Fruit fly (Drosophila melanogaster) whole organism, embryonic: ENCODE measurements around the gene cv-c.

Experiments used
- Atf-2 ChIP-seq: fragments of 200-800 bp; sonication (Bioruptor generic); optimal IDR thresholded peaks from 2 replicates; lab custom pipeline; 2016; ENCODE audit warnings: missing biosample characterization, missing genetic modification characterization
- Atf3 ChIP-seq: fragments of 200-800 bp; sonication (Bioruptor generic); optimal IDR thresholded peaks from 3 replicates; lab custom pipeline; 2016; ENCODE audit warnings: missing biosample characterization, missing genetic modification characterization
- B-H2 ChIP-seq: fragments of 200-800 bp; sonication (Bioruptor generic); optimal IDR thresholded peaks from 2 replicates; lab custom pipeline; 2018; ENCODE audit warnings: missing biosample characterization, mild to moderate bottlenecking, missing genetic modification characterization
- CG10366 ChIP-seq: fragments of 200-800 bp; sonication (Bioruptor generic); IDR thresholded peaks from 2 replicates; pipeline ENCODE4 v1.3.6; 2022; ENCODE audit warnings: missing biosample characterization, missing genetic modification characterization
- CG11398 ChIP-seq: fragments of 200-800 bp; sonication (Bioruptor generic); optimal IDR thresholded peaks from 2 replicates; lab custom pipeline; 2016; ENCODE audit warnings: missing biosample characterization, missing genetic modification characterization
- CG13123 ChIP-seq: fragments of 200-800 bp; sonication (Bioruptor generic); optimal IDR thresholded peaks from 2 replicates; lab custom pipeline; 2016; ENCODE audit warnings: missing biosample characterization, missing genetic modification characterization
- CG15601 ChIP-seq: fragments of 200-800 bp; sonication (Bioruptor generic); optimal IDR thresholded peaks from 3 replicates; lab custom pipeline; 2019; ENCODE audit warnings: missing biosample characterization, mild to moderate bottlenecking, missing genetic modification characterization, moderate library complexity
- CG15696 ChIP-seq: fragments of 200-800 bp; sonication (Bioruptor generic); optimal IDR thresholded peaks from 2 replicates; lab custom pipeline; 2019; ENCODE audit warnings: missing biosample characterization, mild to moderate bottlenecking, missing genetic modification characterization, moderate library complexity
- CG1647 ChIP-seq: fragments of 200-800 bp; sonication (Bioruptor generic); optimal IDR thresholded peaks from 3 replicates; lab custom pipeline; 2016; ENCODE audit warnings: missing biosample characterization, missing genetic modification characterization
- CG16779 ChIP-seq: fragments of 200-800 bp; sonication (Bioruptor generic); IDR thresholded peaks from 2 replicates; pipeline ENCODE4 v1.3.6; 2022; ENCODE audit warnings: missing biosample characterization, missing genetic modification characterization
- CG16813 ChIP-seq: fragments of 200-800 bp; sonication (Bioruptor generic); IDR thresholded peaks from 3 replicates; pipeline ENCODE4 v1.3.6; 2022; ENCODE audit warnings: missing biosample characterization, missing genetic modification characterization; ENCODE audit not compliant: partially characterized antibody
- CG18262 ChIP-seq: fragments of 200-800 bp; optimal IDR thresholded peaks from 3 replicates; lab custom pipeline; 2019; ENCODE audit warnings: missing biosample characterization, mild to moderate bottlenecking, missing genetic modification characterization, moderate library complexity
- CG18599 ChIP-seq: fragments of 200-800 bp; sonication (Bioruptor generic); optimal IDR thresholded peaks from 3 replicates; lab custom pipeline; 2017; ENCODE audit warnings: missing biosample characterization, missing genetic modification characterization, mild to moderate bottlenecking, moderate library complexity, missing genetic modification reagents
- CG2120 ChIP-seq: fragments of 200-800 bp; sonication (Bioruptor generic); optimal IDR thresholded peaks from 3 replicates; lab custom pipeline; 2016; ENCODE audit warnings: missing biosample characterization, missing genetic modification characterization
- CG42726 ChIP-seq: fragments of 200-800 bp; sonication (Bioruptor generic); IDR thresholded peaks from 2 replicates; pipeline ENCODE4 v1.3.6; 2022; ENCODE audit warnings: missing biosample characterization, missing genetic modification characterization; ENCODE audit not compliant: partially characterized antibody
- CG5180 ChIP-seq: fragments of 200-800 bp; sonication (Bioruptor generic); optimal IDR thresholded peaks from 3 replicates; lab custom pipeline; 2017; ENCODE audit warnings: missing biosample characterization, missing genetic modification characterization, mild to moderate bottlenecking, moderate library complexity, missing genetic modification reagents
- CG5245 ChIP-seq: fragments of 200-800 bp; sonication (Bioruptor generic); optimal IDR thresholded peaks from 3 replicates; lab custom pipeline; 2016; ENCODE audit warnings: missing biosample characterization, missing genetic modification characterization
- CG6689 ChIP-seq: fragments of 200-800 bp; sonication (Bioruptor generic); IDR thresholded peaks from 2 replicates; pipeline ENCODE4 v1.3.6; 2022; ENCODE audit warnings: missing biosample characterization, missing genetic modification characterization
- CG6813 ChIP-seq: fragments of 200-800 bp; sonication (Bioruptor generic); optimal IDR thresholded peaks from 2 replicates; lab custom pipeline; 2017; ENCODE audit warnings: missing biosample characterization, missing genetic modification characterization, mild to moderate bottlenecking, moderate library complexity, missing genetic modification reagents
- CG9876 ChIP-seq: fragments of 200-800 bp; sonication (Bioruptor generic); optimal IDR thresholded peaks from 2 replicates; lab custom pipeline; 2016; ENCODE audit warnings: missing biosample characterization, missing genetic modification characterization
- CrebB ChIP-seq: fragments of 200-800 bp; sonication (Bioruptor generic); optimal IDR thresholded peaks from 3 replicates; lab custom pipeline; 2018; ENCODE audit warnings: missing biosample characterization, mild to moderate bottlenecking, missing genetic modification characterization
- Dad ChIP-seq: fragments of 200-800 bp; sonication (Bioruptor generic); optimal IDR thresholded peaks from 3 replicates; lab custom pipeline; 2016; ENCODE audit warnings: missing biosample characterization, missing genetic modification characterization
- ERR ChIP-seq: fragments of 200-800 bp; sonication (Bioruptor generic); optimal IDR thresholded peaks from 2 replicates; lab custom pipeline; 2016; ENCODE audit warnings: missing biosample characterization, missing genetic modification characterization
- Fer2 ChIP-seq: fragments of 200-800 bp; sonication (Bioruptor generic); optimal IDR thresholded peaks from 2 replicates; lab custom pipeline; 2018; ENCODE audit warnings: missing biosample characterization, mild to moderate bottlenecking, missing genetic modification characterization, moderate library complexity
- Hr78 ChIP-seq, 2 experiments: fragments of 200-800 bp in 1 of 2; fragments of >200 bp in 1 of 2; sonication (Bioruptor generic) in 1 of 2; optimal IDR thresholded peaks; 2 replicates each; lab custom pipeline; 2017 to 2019; ENCODE audit warnings: missing biosample characterization in 2 of 2, missing genetic modification characterization in 2 of 2, mild to moderate bottlenecking in 1 of 2, moderate library complexity in 1 of 2
- MTF-1 ChIP-seq: fragments of 200-800 bp; sonication (Bioruptor generic); optimal IDR thresholded peaks from 2 replicates; lab custom pipeline; 2018; ENCODE audit warnings: missing biosample characterization, mild to moderate bottlenecking, missing genetic modification characterization, borderline replicate concordance
- NK7.1 ChIP-seq: fragments of 200-800 bp; sonication (Bioruptor generic); optimal IDR thresholded peaks from 3 replicates; lab custom pipeline; 2016; ENCODE audit warnings: missing biosample characterization, missing genetic modification characterization
- Nf-YC ChIP-seq: fragments of 200-800 bp; optimal IDR thresholded peaks from 3 replicates; lab custom pipeline; 2019; ENCODE audit warnings: missing biosample characterization, mild to moderate bottlenecking, missing genetic modification characterization, moderate library complexity
- Sox100B ChIP-seq: fragments of 200-800 bp; sonication (Bioruptor generic); optimal IDR thresholded peaks from 3 replicates; lab custom pipeline; 2018; ENCODE audit warnings: missing biosample characterization, mild to moderate bottlenecking, missing genetic modification characterization
- Stat92E ChIP-seq, 3 experiments: fragments of >200 bp in 2 of 3; fragments of 200-800 bp in 1 of 3; sonication (Bioruptor generic) in 1 of 3; optimal IDR thresholded peaks; 2 replicates each; lab custom pipeline; 2017 to 2019; ENCODE audit warnings: missing biosample characterization in 3 of 3, missing genetic modification characterization in 3 of 3, mild to moderate bottlenecking in 1 of 3, moderate library complexity in 1 of 3
- bbx ChIP-seq: fragments of 200-800 bp; sonication (Bioruptor generic); IDR thresholded peaks from 2 replicates; pipeline ENCODE4 v1.3.6; 2022; ENCODE audit warnings: missing biosample characterization, missing genetic modification characterization; ENCODE audit not compliant: partially characterized antibody
- dmrt99B ChIP-seq: fragments of 200-800 bp; sonication (Bioruptor generic); optimal IDR thresholded peaks from 2 replicates; lab custom pipeline; 2018; ENCODE audit warnings: missing biosample characterization, mild to moderate bottlenecking, missing genetic modification characterization, moderate library complexity
- emc ChIP-seq: fragments of 200-800 bp; sonication (Bioruptor generic); optimal IDR thresholded peaks from 2 replicates; lab custom pipeline; 2016; ENCODE audit warnings: missing biosample characterization, missing genetic modification characterization
- en ChIP-seq: fragments of 200-800 bp; sonication (Bioruptor generic); optimal IDR thresholded peaks from 2 replicates; lab custom pipeline; 2016; ENCODE audit warnings: missing biosample characterization, missing genetic modification characterization
- gcm ChIP-seq: fragments of 200-800 bp; sonication (Bioruptor generic); optimal IDR thresholded peaks from 2 replicates; lab custom pipeline; 2019; ENCODE audit warnings: missing biosample characterization, mild to moderate bottlenecking, missing genetic modification characterization, moderate library complexity
- hbn ChIP-seq: fragments of 200-800 bp; sonication (Bioruptor generic); IDR thresholded peaks from 2 replicates; pipeline ENCODE4 v1.3.6; 2022; ENCODE audit warnings: missing biosample characterization, missing genetic modification characterization; ENCODE audit not compliant: partially characterized antibody
- hth ChIP-seq: fragments of >200 bp; optimal IDR thresholded peaks from 2 replicates; lab custom pipeline; 2017; ENCODE audit warnings: inconsistent platforms
- knrl ChIP-seq: fragments of 200-800 bp; sonication (Bioruptor generic); IDR thresholded peaks from 3 replicates; pipeline ENCODE4 v1.3.6; 2022; ENCODE audit warnings: missing biosample characterization, missing genetic modification characterization; ENCODE audit not compliant: partially characterized antibody
- onecut ChIP-seq: fragments of 200-800 bp; sonication (Bioruptor generic); IDR thresholded peaks from 2 replicates; pipeline ENCODE4 v1.3.6; 2022; ENCODE audit warnings: missing biosample characterization, missing genetic modification characterization
- org-1 ChIP-seq: fragments of 200-800 bp; sonication (Bioruptor generic); optimal IDR thresholded peaks from 2 replicates; lab custom pipeline; 2017; ENCODE audit warnings: missing biosample characterization, missing genetic modification characterization
- p53 ChIP-seq: fragments of 200-800 bp; sonication (Bioruptor generic); optimal IDR thresholded peaks from 2 replicates; lab custom pipeline; 2016; ENCODE audit warnings: missing biosample characterization, missing genetic modification characterization
- pzg ChIP-seq: fragments of 200-800 bp; sonication (Bioruptor generic); optimal IDR thresholded peaks from 3 replicates; lab custom pipeline; 2018; ENCODE audit warnings: missing biosample characterization, mild to moderate bottlenecking, missing genetic modification characterization, moderate library complexity
- ro ChIP-seq: fragments of 200-800 bp; sonication (Bioruptor generic); IDR thresholded peaks from 2 replicates; pipeline ENCODE4 v1.3.6; 2022; ENCODE audit warnings: missing biosample characterization, missing genetic modification characterization
- row ChIP-seq: fragments of 200-800 bp; sonication (Bioruptor generic); IDR thresholded peaks from 3 replicates; pipeline ENCODE4 v1.3.6; 2022; ENCODE audit warnings: missing biosample characterization, missing genetic modification characterization
- sens ChIP-seq: fragments of 200-800 bp; sonication (Bioruptor generic); peaks from one replicate; lab custom pipeline; 2016; ENCODE audit warnings: missing biosample characterization, missing genetic modification characterization
- seq ChIP-seq: fragments of 200-800 bp; sonication (Bioruptor generic); IDR thresholded peaks from 2 replicates; pipeline ENCODE4 v1.3.6; 2022; ENCODE audit warnings: missing biosample characterization, missing genetic modification characterization
- tap ChIP-seq: fragments of 200-800 bp; optimal IDR thresholded peaks from 3 replicates; lab custom pipeline; 2019; ENCODE audit warnings: missing biosample characterization, mild to moderate bottlenecking, missing genetic modification characterization, moderate library complexity
- vfl ChIP-seq: fragments of 200-800 bp; sonication (Bioruptor generic); optimal IDR thresholded peaks from 2 replicates; lab custom pipeline; 2016; ENCODE audit warnings: missing biosample characterization, missing genetic modification characterization
- zen ChIP-seq: fragments of 200-800 bp; sonication (Bioruptor generic); optimal IDR thresholded peaks from 3 replicates; lab custom pipeline; 2018; ENCODE audit warnings: missing biosample characterization, mild to moderate bottlenecking, missing genetic modification characterization, moderate library complexity
- zfh2 ChIP-seq: fragments of 200-800 bp; sonication (Bioruptor generic); optimal IDR thresholded peaks from 2 replicates; lab custom pipeline; 2016; ENCODE audit warnings: missing biosample characterization, missing genetic modification characterization

The cv-c gene

dm6 chr3R:14413406-14414043, 68.0 kb downstream of the cv-c start (continued):
- TF ChIP-seq org-1 (GFP tag; lab: Kevin White, UChicago) (peak; percentile 26), zen (no peak), B-H2 (GFP tag; lab: Kevin White, UChicago) (no peak), CG5180 (GFP tag; lab: Kevin White, UChicago) (no peak), p53 (GFP tag; lab: Kevin White, UChicago) (no peak), emc (GFP tag; lab: Kevin White, UChicago) (no peak), CG2120 (GFP tag; lab: Kevin White, UChicago) (no peak), bbx (GFP tag; lab: Robert Waterston, UW) (no peak), CG10366 (peak; percentile 63), row (GFP tag; lab: Robert Waterston, UW) (peak; percentile 51), CG13123 (GFP tag; lab: Kevin White, UChicago) (no peak), onecut (GFP tag; lab: Robert Waterston, UW) (no peak), CG15601 (tag; lab: Kevin White, UChicago) (peak; percentile 19), zfh2 (GFP tag; lab: Kevin White, UChicago) (no peak), CG16779 (GFP tag; lab: Robert Waterston, UW) (no peak), Stat92E (GFP tag; optimal IDR thresholded peaks at IDR 0.05; lab: Kevin White, UChicago) (no peak), Atf-2 (GFP tag; lab: Kevin White, UChicago) (peak; percentile 11), sens (GFP tag; lab: Kevin White, UChicago) (peak; percentile 94), pzg (GFP tag; lab: Kevin White, UChicago) (no peak), hbn (no peak), ERR (GFP tag; lab: Kevin White, UChicago) (no peak), CG15696 (tag; lab: Kevin White, UChicago) (no peak), Fer2 (tag; lab: Kevin White, UChicago) (no peak), seq (GFP tag; lab: Robert Waterston, UW) (no peak), CrebB (tag; lab: Kevin White, UChicago) (no peak), CG1647 (GFP tag; lab: Kevin White, UChicago) (no peak), ro (GFP tag; lab: Robert Waterston, UW) (no peak), hth (lab: Kevin White, UChicago) (no peak), CG9876 (peak; percentile 11), NK7.1 (GFP tag; lab: Kevin White, UChicago) (no peak), CG42726 (GFP tag; lab: Robert Waterston, UW) (no peak), Dad (GFP tag; lab: Kevin White, UChicago) (peak; percentile 13), Atf3 (GFP tag; lab: Kevin White, UChicago) (peak; percentile 46), knrl (no peak), CG18262 (tag; lab: Kevin White, UChicago) (peak; percentile 60), CG11398 (GFP tag; lab: Kevin White, UChicago) (peak; percentile 14), en (GFP tag; lab: Kevin White, UChicago) (peak; percentile 26), CG6813 (GFP tag; lab: Kevin White, UChicago) (no peak), tap (tag; lab: Kevin White, UChicago) (peak; percentile 24), Nf-YC (tag; lab: Kevin White, UChicago) (no peak), CG18599 (GFP tag; lab: Kevin White, UChicago) (peak; percentile 10), CG5245 (GFP tag; lab: Kevin White, UChicago) (peak; percentile 68), dmrt99B (tag; lab: Kevin White, UChicago) (peak; percentile 69), Hr78 (GFP tag; optimal IDR thresholded peaks at IDR 0.05; lab: Kevin White, UChicago) (no peak), Sox100B (GFP tag; lab: Kevin White, UChicago) (peak; percentile 47), CG16813 (GFP tag; lab: Robert Waterston, UW) (no peak), MTF-1 (GFP tag; lab: Kevin White, UChicago) (no peak), gcm (GFP tag; lab: Kevin White, UChicago) (peak; percentile 63), vfl (no peak), CG6689 (GFP tag; lab: Robert Waterston, UW) (peak; percentile 60)
